Worm (Caenorhabditis elegans) whole organism, mixed stage, embryonic: ENCODE measurements around the gene srg-50.

Experiments
- elt-1 ChIP-seq: sonication (generic microtip); optimal IDR thresholded peaks from 2 replicates; lab custom pipeline; 2017; ENCODE audit warnings: missing genetic modification characterization, mild to moderate bottlenecking, missing compliant biosample characterization, antibody characterized with exemption, moderate library complexity, borderline replicate concordance; ENCODE audit not compliant: insufficient read depth
- pha-4 ChIP-seq: fragments of 150-350 bp; optimal IDR thresholded peaks from 2 replicates; lab custom pipeline; 2018; ENCODE audit warnings: missing biosample characterization, missing genetic modification reagents, missing genetic modification characterization
- unc-39 ChIP-seq: fragments of 150-350 bp; optimal IDR thresholded peaks from 2 replicates; lab custom pipeline; 2014; ENCODE audit warnings: missing biosample characterization, missing genetic modification characterization

DNA sequence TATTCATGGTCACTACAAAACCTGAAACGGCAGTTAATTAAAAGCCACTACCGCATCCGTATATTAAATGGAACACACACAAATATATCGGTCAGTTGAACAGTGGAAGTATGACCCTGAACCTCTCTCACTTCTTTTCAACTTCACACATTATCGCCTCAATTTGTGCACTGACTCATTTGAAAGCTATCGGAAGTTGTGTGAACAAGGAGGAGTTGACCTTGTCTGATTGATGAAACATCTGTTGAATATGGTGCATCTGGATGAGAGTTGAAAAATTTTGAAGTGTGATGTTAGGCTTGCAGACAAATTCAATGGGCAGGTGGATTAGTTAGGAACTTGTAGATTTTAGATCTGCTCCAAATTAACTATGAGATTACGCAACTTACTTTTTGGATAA lies 22.5 kb upstream of the srg-50 start:
- TF ChIP-seq elt-1 (tag; lab: Kevin White, UChicago), result no peak
- TF ChIP-seq pha-4 (tag; lab: Kevin White, UChicago), result no peak
- TF ChIP-seq unc-39 (tag; lab: Kevin White, UChicago), result no peak
